Worm (Caenorhabditis elegans): ENCODE data around the gene C32B5.15.
"Not testable (repeated sequence)": the region's sequence is repeated elsewhere in the genome, so short reads cannot be mapped to it uniquely, and the experiment has no call there.

C32B5.15 gene

DNA sequence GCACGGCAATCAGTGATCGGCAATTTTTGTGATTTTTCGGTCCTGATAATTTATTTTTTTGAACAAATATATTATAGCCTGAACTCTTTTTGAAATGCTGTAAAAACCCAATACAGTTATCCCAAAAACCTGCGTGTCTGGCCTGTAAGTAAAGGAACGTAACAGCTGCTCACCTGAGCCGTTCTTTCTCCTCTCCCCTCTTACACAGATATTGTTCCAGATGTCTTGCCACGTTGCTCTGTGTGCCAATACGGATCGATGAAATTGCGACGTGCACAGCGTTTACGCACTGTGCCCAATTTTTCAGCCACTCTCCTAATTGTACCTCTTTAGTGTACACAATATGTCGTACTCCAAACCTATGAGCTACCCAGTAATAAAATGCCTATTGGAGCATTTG, 14.1 kb downstream of the C32B5.15 start, which contains the start of gene sdz-4:
sdz-4 (plus strand) TSS at position 301 of the 400 bp plus-strand sequence.
- no peak for TF ChIP-seq ceh-31 (tag; optimal IDR thresholded peaks at IDR 0.05)
- no peak for TF ChIP-seq che-1 (tag; optimal IDR thresholded peaks at IDR 0.05)
- no peak for TF ChIP-seq pha-2 (tag; optimal IDR thresholded peaks at IDR 0.05)
- TF ChIP-seq pax-1 (tag; optimal IDR thresholded peaks at IDR 0.05) = no peak
- no peak for TF ChIP-seq pat-9 (tag; optimal IDR thresholded peaks at IDR 0.05)
- TF ChIP-seq ceh-34 (tag; optimal IDR thresholded peaks at IDR 0.05) = no peak
- no peak for TF ChIP-seq sox-2 (GFP tag; IDR thresholded peaks at IDR 0.05)
- TF ChIP-seq nfya-1 (tag; optimal IDR thresholded peaks at IDR 0.05) = no peak
- no peak for TF ChIP-seq ceh-18 (tag; optimal IDR thresholded peaks at IDR 0.05)
- TF ChIP-seq eyg-1 (tag; optimal IDR thresholded peaks at IDR 0.05) = no peak
- TF ChIP-seq hlh-13 (GFP tag; optimal IDR thresholded peaks at IDR 0.05) = no peak
- TF ChIP-seq tbx-7 (tag; optimal IDR thresholded peaks at IDR 0.05) = no peak
- TF ChIP-seq sox-4 (tag; optimal IDR thresholded peaks at IDR 0.05) = no peak
- no peak for TF ChIP-seq pros-1 (tag; optimal IDR thresholded peaks at IDR 0.05)
- no peak for TF ChIP-seq madf-2 (tag; optimal IDR thresholded peaks at IDR 0.05)
- no peak for TF ChIP-seq tbx-2 (tag; optimal IDR thresholded peaks at IDR 0.05)
- TF ChIP-seq ahr-1 (tag; optimal IDR thresholded peaks at IDR 0.05) = no peak
- TF ChIP-seq hlh-30 (tag; optimal IDR thresholded peaks at IDR 0.05; ENCODE audit: insufficient read depth) = no peak
- no peak for TF ChIP-seq syd-9 (tag; optimal IDR thresholded peaks at IDR 0.05)

DNA sequence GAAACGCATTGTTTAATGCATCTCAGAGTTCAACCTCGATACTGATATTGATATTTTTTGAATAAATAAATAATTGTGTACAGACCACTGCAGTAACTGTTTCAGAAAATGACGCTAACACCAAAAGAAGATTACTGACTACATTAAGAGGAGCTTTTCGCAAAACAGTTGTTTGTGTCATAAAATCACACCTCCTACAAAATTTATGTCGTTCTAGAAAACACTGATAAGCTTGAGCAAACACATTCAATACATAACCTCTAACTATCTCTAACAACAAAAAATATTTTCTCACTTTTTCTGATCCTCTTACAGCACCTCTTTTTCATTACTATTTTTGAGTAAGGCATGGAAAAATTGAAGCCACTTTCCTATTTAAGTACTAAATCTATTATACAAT, 18.1 kb downstream of the C32B5.15 start, which contains the start of gene fbxc-7:
fbxc-7 (plus strand) TSS at position 301 of the 400 bp plus-strand sequence.
- not testable (repeated sequence) for TF ChIP-seq F13H6.1, ceh-48, hlh-6 (tag; optimal IDR thresholded peaks at IDR 0.05)

DNA sequence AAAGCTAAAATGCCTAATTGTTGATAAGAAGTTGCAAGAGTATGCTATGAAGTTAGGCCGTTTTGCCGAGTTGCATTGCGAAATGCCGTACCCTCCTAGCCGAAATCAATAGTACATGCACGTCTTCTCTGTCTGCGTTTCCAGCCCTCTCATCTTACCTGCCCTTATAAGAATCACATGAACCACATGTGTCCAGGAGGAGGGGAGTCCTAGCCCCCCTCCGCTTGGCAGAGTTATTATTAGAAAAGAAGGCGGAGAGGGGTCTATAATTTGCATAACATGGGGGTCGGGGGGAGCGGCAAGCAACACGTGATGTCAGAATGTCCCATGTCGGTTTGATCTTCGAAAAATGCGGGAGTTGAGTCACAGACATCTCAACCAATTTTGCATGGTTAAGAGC, 19.7 kb downstream of the C32B5.15 start:
- TF ChIP-seq hlh-30 (tag; optimal IDR thresholded peaks at IDR 0.05; ENCODE audit: insufficient read depth) = peak; percentile 60
- TF ChIP-seq syd-9 (tag; optimal IDR thresholded peaks at IDR 0.05) = no peak
- peak; percentile 6 for TF ChIP-seq ceh-48 (tag; optimal IDR thresholded peaks at IDR 0.05)

DNA sequence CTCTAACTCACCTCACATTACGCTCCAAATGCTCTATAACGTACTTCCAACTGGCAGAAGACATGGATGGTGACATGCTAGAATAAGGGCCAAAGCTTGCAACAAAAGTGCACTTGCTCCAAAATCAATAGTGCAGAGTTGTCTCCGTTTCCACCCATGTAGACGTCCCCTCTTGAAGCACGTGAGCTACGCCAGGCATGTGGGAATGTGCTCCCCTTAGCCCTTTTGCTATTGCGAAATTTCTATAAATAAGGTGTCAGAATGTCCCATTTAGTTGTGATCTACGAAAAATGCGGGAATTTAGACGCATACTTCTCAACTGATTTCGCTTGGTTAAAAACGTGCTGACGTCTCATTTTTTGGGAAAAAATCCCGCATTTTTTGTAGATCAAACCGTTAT, 22.4 kb downstream of the C32B5.15 start:
- TF ChIP-seq F13H6.1 (tag; optimal IDR thresholded peaks at IDR 0.05) = no peak
- TF ChIP-seq ceh-48 (tag; optimal IDR thresholded peaks at IDR 0.05) = peak; percentile 46
- TF ChIP-seq ceh-30 (tag; optimal IDR thresholded peaks at IDR 0.05) = no peak
- TF ChIP-seq pha-4 (tag; optimal IDR thresholded peaks at IDR 0.05) = no peak
- TF ChIP-seq ceh-19 (GFP tag; optimal IDR thresholded peaks at IDR 0.05) = peak; percentile 28

DNA sequence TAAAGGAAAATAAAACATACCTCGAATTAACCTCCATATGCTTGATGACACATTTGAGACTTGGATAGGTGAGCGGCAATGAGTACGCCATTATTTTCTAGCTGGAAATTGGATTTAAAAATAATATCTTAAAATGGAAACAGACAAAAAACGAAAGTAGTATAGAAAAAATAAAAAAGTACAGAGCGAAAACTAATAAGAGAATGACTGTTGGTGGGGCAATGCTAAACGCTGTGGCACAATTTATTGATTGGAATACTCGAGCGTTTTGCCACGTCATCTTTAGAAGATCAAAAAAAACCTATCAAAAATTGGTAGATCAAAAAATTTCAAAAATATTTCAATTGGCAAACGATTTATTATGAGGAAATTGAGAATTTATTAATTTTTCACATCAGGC, 24.7 kb downstream of the C32B5.15 start, which contains the start of gene fbxc-32:
fbxc-32 (minus strand) TSS at position 101 of the 400 bp plus-strand sequence.
- no peak for TF ChIP-seq dmd-4 (tag; optimal IDR thresholded peaks at IDR 0.05; ENCODE audit: borderline replicate concordance)
- no peak for TF ChIP-seq unc-42 (tag; optimal IDR thresholded peaks at IDR 0.05)
- TF ChIP-seq elt-4 (tag; optimal IDR thresholded peaks at IDR 0.05) = no peak
- no peak for TF ChIP-seq nfya-1 (tag; optimal IDR thresholded peaks at IDR 0.05)
- TF ChIP-seq ceh-18 (tag; optimal IDR thresholded peaks at IDR 0.05) = no peak
- no peak for TF ChIP-seq nhr-232 (tag; optimal IDR thresholded peaks at IDR 0.05)
- no peak for TF ChIP-seq sdc-2 (tag; optimal IDR thresholded peaks at IDR 0.05)
- TF ChIP-seq lim-6 (tag; optimal IDR thresholded peaks at IDR 0.05) = no peak
- TF ChIP-seq ceh-48 (tag; optimal IDR thresholded peaks at IDR 0.05) = no peak
- TF ChIP-seq Y22D7AL.16 (tag; optimal IDR thresholded peaks at IDR 0.05) = no peak
- TF ChIP-seq syd-9 (tag; optimal IDR thresholded peaks at IDR 0.05) = no peak
- TF ChIP-seq dve-1 (tag; optimal IDR thresholded peaks at IDR 0.05) = no peak
- TF ChIP-seq fkh-10 (GFP tag; optimal IDR thresholded peaks at IDR 0.05) = no peak

All from whole organism, late embryonic.